Worm (Caenorhabditis elegans) whole organism, L1 larva: ENCODE measurements around the gene lgc-19.

Experiments
- C16A3.4 ChIP-seq: fragments of 150-350 bp; optimal IDR thresholded peaks from 2 replicates; lab custom pipeline; 2014; ENCODE audit warnings: missing biosample characterization, missing genetic modification characterization
- Y116A8C.19 ChIP-seq: sonication (generic microtip); optimal IDR thresholded peaks from 2 replicates; lab custom pipeline; 2016; ENCODE audit warnings: missing compliant biosample characterization, missing genetic modification characterization, borderline replicate concordance
- alr-1 ChIP-seq: fragments of 200-800 bp; sonication (Bioruptor generic); optimal IDR thresholded peaks from 2 replicates; lab custom pipeline; 2018; ENCODE audit warnings: borderline replicate concordance, mild to moderate bottlenecking, missing genetic modification characterization, missing compliant biosample characterization
- blmp-1 ChIP-seq: fragments of 150-350 bp; optimal IDR thresholded peaks from 2 replicates; lab custom pipeline; 2014; ENCODE audit warnings: missing biosample characterization, missing genetic modification characterization
- ceh-90 ChIP-seq: sonication (generic microtip); optimal IDR thresholded peaks from 2 replicates; lab custom pipeline; 2016; ENCODE audit warnings: missing genetic modification characterization, missing compliant biosample characterization
- ces-1 ChIP-seq: fragments of 150-350 bp; optimal IDR thresholded peaks from 2 replicates; lab custom pipeline; 2014; ENCODE audit warnings: missing biosample characterization, missing genetic modification reagents, missing genetic modification characterization
- efl-1 ChIP-seq, 4 experiments: fragments of 150-350 bp; optimal IDR thresholded peaks in 3 of 4; peaks in 1 of 4; 1 replicate in 1 of 4; 2 replicates in 3 of 4; lab custom pipeline; 2014; ENCODE audit warnings: missing biosample characterization in 2 of 4, missing genetic modification characterization in 2 of 4, missing genetic modification reagents in 2 of 4
- efl-3 ChIP-seq: fragments of 200-800 bp; sonication (Bioruptor generic); optimal IDR thresholded peaks from 2 replicates; lab custom pipeline; 2018; ENCODE audit warnings: mild to moderate bottlenecking, missing genetic modification characterization, missing compliant biosample characterization
- fos-1 ChIP-seq: fragments of 150-350 bp; optimal IDR thresholded peaks from 2 replicates; lab custom pipeline; 2014; ENCODE audit warnings: missing biosample characterization, missing genetic modification characterization
- grh-1 ChIP-seq: fragments of 200-800 bp; sonication (Bioruptor generic); IDR thresholded peaks from 2 replicates; pipeline ENCODE4 v1.3.6; 2022; ENCODE audit warnings: missing genetic modification reagents, missing genetic modification characterization, missing compliant biosample characterization
- hlh-17 ChIP-seq: fragments of 200-800 bp; sonication (Bioruptor generic); optimal IDR thresholded peaks from 2 replicates; lab custom pipeline; 2018; ENCODE audit warnings: missing genetic modification characterization, mild to moderate bottlenecking, missing compliant biosample characterization, moderate library complexity, borderline replicate concordance
- hpl-2 ChIP-seq: fragments of 150-350 bp; optimal IDR thresholded peaks from 2 replicates; lab custom pipeline; 2014; ENCODE audit warnings: missing biosample characterization, missing genetic modification reagents, missing genetic modification characterization
- isw-1 ChIP-seq: fragments of 200-800 bp; sonication (Bioruptor generic); IDR thresholded peaks from 2 replicates; pipeline ENCODE4 v1.3.6; 2022; ENCODE audit warnings: missing genetic modification characterization, missing compliant biosample characterization
- lin-14 ChIP-seq: fragments of 200-800 bp; sonication (Bioruptor generic); optimal IDR thresholded peaks from 2 replicates; lab custom pipeline; 2018; ENCODE audit warnings: mild to moderate bottlenecking, missing genetic modification characterization, moderate library complexity, missing compliant biosample characterization
- mab-9 ChIP-seq: fragments of 200-800 bp; sonication (Bioruptor generic); IDR thresholded peaks from 2 replicates; pipeline ENCODE4 v1.3.6; 2022; ENCODE audit warnings: missing genetic modification reagents, missing genetic modification characterization, missing compliant biosample characterization
- mep-1 ChIP-seq: fragments of 150-350 bp; optimal IDR thresholded peaks from 2 replicates; lab custom pipeline; 2014; ENCODE audit warnings: missing biosample characterization, missing genetic modification characterization
- nhr-20 ChIP-seq: sonication (generic microtip); optimal IDR thresholded peaks from 2 replicates; lab custom pipeline; 2016; ENCODE audit warnings: mild to moderate bottlenecking, missing genetic modification characterization, missing compliant biosample characterization
- nhr-237 ChIP-seq: fragments of 150-350 bp; optimal IDR thresholded peaks from 2 replicates; lab custom pipeline; 2014; ENCODE audit warnings: missing biosample characterization, missing genetic modification characterization
- nhr-28 ChIP-seq: fragments of 150-350 bp; optimal IDR thresholded peaks from 2 replicates; lab custom pipeline; 2014; ENCODE audit warnings: missing biosample characterization, missing genetic modification characterization
- nhr-77 ChIP-seq: fragments of 150-350 bp; optimal IDR thresholded peaks from 2 replicates; lab custom pipeline; 2014; ENCODE audit warnings: missing biosample characterization, missing genetic modification characterization
- nhr-84 ChIP-seq: sonication (generic microtip); optimal IDR thresholded peaks from 2 replicates; lab custom pipeline; 2017; ENCODE audit warnings: missing biosample characterization, missing genetic modification characterization
- nhr-85 ChIP-seq: sonication (generic microtip); peaks from one replicate; lab custom pipeline; 2016; ENCODE audit warnings: missing genetic modification characterization, inconsistent platforms, missing compliant biosample characterization
- nhr-90 ChIP-seq: sonication (generic microtip); optimal IDR thresholded peaks from 2 replicates; lab custom pipeline; 2016; ENCODE audit warnings: mild to moderate bottlenecking, missing genetic modification characterization, missing compliant biosample characterization; ENCODE audit not compliant: poor library complexity
- pag-3 ChIP-seq: sonication (generic microtip); optimal IDR thresholded peaks from 2 replicates; lab custom pipeline; 2017; ENCODE audit warnings: missing genetic modification characterization, mild to moderate bottlenecking, missing compliant biosample characterization, antibody characterized with exemption, borderline replicate concordance; ENCODE audit not compliant: insufficient read depth
- pax-3 ChIP-seq: fragments of 200-800 bp; sonication (Bioruptor generic); optimal IDR thresholded peaks from 2 replicates; lab custom pipeline; 2018; ENCODE audit warnings: mild to moderate bottlenecking, missing genetic modification characterization, moderate library complexity, missing compliant biosample characterization
- skn-1 ChIP-seq: fragments of 150-350 bp; optimal IDR thresholded peaks from 2 replicates; lab custom pipeline; 2014; ENCODE audit warnings: missing biosample characterization, missing genetic modification characterization
- snpc-4 ChIP-seq: fragments of 150-350 bp; optimal IDR thresholded peaks from 2 replicates; lab custom pipeline; 2014; ENCODE audit warnings: missing biosample characterization, missing genetic modification characterization
- sox-4 ChIP-seq: sonication (generic microtip); optimal IDR thresholded peaks from 2 replicates; lab custom pipeline; 2016; ENCODE audit warnings: missing genetic modification characterization, missing compliant biosample characterization
- sup-37 ChIP-seq: fragments of 200-800 bp; sonication (Bioruptor generic); optimal IDR thresholded peaks from 2 replicates; lab custom pipeline; 2018; ENCODE audit warnings: mild to moderate bottlenecking, missing genetic modification characterization, missing compliant biosample characterization
- tbx-2 ChIP-seq: sonication (generic microtip); optimal IDR thresholded peaks from 2 replicates; lab custom pipeline; 2016; ENCODE audit warnings: missing genetic modification characterization, missing compliant biosample characterization
- unc-130 ChIP-seq: fragments of 150-350 bp; optimal IDR thresholded peaks from 2 replicates; lab custom pipeline; 2017; ENCODE audit warnings: missing biosample characterization, missing genetic modification characterization, inconsistent platforms
- unc-62 ChIP-seq: fragments of 150-350 bp; optimal IDR thresholded peaks from 2 replicates; lab custom pipeline; 2014; ENCODE audit warnings: missing biosample characterization, missing genetic modification reagents, missing genetic modification characterization
- unc-86 ChIP-seq: sonication (generic microtip); optimal IDR thresholded peaks from 2 replicates; lab custom pipeline; 2016; ENCODE audit warnings: missing genetic modification characterization, missing compliant biosample characterization
- vab-15 ChIP-seq: sonication (generic microtip); optimal IDR thresholded peaks from 2 replicates; lab custom pipeline; 2017; ENCODE audit warnings: missing genotype, mild to moderate bottlenecking, missing genetic modification characterization, missing compliant biosample characterization
- xbp-1 ChIP-seq: sonication (generic microtip); optimal IDR thresholded peaks from 2 replicates; lab custom pipeline; 2016; ENCODE audit warnings: missing genetic modification characterization, missing compliant biosample characterization
- zag-1 ChIP-seq: fragments of 150-350 bp; optimal IDR thresholded peaks from 2 replicates; lab custom pipeline; 2014; ENCODE audit warnings: missing biosample characterization, missing genetic modification characterization
- zip-4 ChIP-seq: fragments of 200-800 bp; sonication (Bioruptor generic); optimal IDR thresholded peaks from 2 replicates; lab custom pipeline; 2018; ENCODE audit warnings: mild to moderate bottlenecking, missing genetic modification characterization, moderate library complexity, missing compliant biosample characterization

Gene lgc-19

DNA sequence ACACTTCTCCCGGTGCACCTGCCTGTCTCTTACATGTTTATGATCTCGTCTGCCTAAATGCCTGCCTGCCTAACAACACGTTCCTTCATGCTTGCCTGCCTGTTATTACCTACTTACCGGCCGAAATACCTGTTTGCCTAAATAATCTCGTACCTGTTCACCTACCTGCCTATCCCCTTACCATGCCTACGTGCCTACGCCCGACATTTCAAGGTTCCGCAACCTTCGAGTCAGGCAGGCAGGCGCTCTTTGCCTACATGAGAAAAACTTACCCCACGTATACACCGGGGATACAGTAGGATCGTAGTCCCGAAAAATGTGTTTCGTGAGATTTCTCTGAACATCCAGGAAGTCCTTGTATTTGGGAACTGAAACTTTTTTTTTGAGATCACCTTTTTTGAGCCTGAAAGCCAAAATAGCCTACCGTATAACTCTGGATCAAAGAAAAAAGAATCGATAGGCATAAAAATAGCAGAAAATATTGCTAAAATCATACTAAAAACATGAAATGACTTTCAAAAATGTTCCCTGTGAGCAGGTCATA, at the start of gene lgc-19:
Gene lgc-19, minus strand, starts transcription at position 494 of the 544 bp plus-strand sequence.
- no peak for TF ChIP-seq unc-130 (tag; lab: Kevin White, UChicago)
- TF ChIP-seq hpl-2 (GFP tag; lab: Kevin White, UChicago) = no peak
- no peak for TF ChIP-seq isw-1
- TF ChIP-seq vab-15 (tag; lab: Kevin White, UChicago) = no peak
- no peak for TF ChIP-seq Y116A8C.19
- TF ChIP-seq pax-3 = no peak
- TF ChIP-seq tbx-2 (tag; lab: Kevin White, UChicago) = no peak
- TF ChIP-seq nhr-237 (tag; lab: Kevin White, UChicago) = no peak
- no peak for TF ChIP-seq ceh-90 (tag; lab: Kevin White, UChicago)
- TF ChIP-seq blmp-1 (tag; lab: Kevin White, UChicago) = no peak
- no peak for TF ChIP-seq grh-1 (GFP tag; lab: Robert Waterston, UW)
- no peak for TF ChIP-seq sup-37

DNA sequence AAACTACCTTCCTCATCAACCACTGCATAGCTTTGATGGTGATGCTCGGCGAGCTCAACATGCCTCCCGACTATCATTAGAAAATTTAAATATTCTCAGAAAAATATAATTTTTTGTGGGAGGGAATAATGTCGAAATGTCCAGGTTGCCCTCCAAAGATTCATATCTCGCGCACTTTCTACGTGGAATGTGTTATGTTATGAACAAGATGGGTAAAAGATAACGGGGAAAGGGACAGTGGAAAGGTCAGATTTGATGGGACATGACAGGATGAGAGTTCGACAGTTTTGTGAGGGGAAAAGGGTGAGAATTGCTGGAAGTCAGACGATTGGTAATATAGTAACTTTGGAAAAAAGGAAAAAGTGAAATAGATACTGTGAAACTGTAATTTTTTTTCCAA, 43.8 kb upstream of the lgc-19 start:
- TF ChIP-seq nhr-77 (tag; lab: Kevin White, UChicago) (no peak), efl-3 (no peak), grh-1 (GFP tag; lab: Robert Waterston, UW) (no peak), unc-62 (GFP tag; lab: Kevin White, UChicago) (no peak), mep-1 (tag; lab: Kevin White, UChicago) (no peak), Y116A8C.19 (no peak), blmp-1 (tag; lab: Kevin White, UChicago) (peak; percentile 68)

DNA sequence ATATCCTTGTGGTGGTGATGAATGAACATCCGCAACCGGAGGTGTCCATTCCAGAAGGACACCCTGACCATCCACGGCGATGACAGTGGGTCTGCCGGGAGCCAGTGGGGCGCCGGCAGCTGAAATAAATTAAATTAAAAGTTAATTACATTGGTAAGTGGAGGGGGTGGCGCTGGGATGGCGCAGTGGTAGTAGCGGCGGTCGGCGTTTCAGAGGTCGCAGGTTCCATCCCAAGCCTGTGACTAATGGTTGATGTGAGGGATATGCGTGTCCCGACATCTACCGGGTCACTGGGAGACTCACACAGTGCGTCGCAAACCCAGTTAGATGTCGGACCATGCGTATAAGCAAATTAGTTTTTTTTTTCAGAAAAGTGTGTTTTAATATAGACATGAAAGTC, 43.0 kb upstream of the lgc-19 start:
- TF ChIP-seq ces-1 (GFP tag; lab: Kevin White, UChicago) (no peak), efl-1 (optimal IDR thresholded peaks at IDR 0.05; lab: Kevin White, UChicago) (no peak), efl-1 (GFP tag; optimal IDR thresholded peaks at IDR 0.05 in 1 of 2; lab: Kevin White, UChicago) (peak in 1 of 2 experiments; percentile 48)

DNA sequence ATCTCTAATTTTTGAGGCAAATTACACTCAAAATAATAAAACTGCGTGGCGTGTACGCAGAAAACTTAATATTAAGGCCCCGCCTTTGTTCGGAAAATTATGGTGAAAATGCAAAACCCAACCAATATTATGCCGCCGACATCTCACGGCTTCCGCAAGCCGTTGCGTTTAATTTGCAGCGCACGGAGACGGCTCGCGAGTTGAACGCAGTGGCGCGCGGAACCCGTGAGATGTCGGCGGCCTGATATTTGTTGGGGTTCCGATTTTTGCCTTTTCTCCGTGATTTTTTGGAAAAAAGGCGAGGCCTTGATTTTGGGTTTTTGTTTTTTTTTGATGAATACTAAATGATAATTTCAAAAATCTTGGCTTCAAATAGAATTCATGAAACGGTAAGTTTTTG, 38.5 kb upstream of the lgc-19 start:
- TF ChIP-seq nhr-28 (tag; lab: Kevin White, UChicago) (no peak), grh-1 (GFP tag; lab: Robert Waterston, UW) (no peak), pax-3 (no peak), unc-86 (tag; lab: Kevin White, UChicago) (no peak), snpc-4 (tag; lab: Kevin White, UChicago) (peak; percentile 21)

DNA sequence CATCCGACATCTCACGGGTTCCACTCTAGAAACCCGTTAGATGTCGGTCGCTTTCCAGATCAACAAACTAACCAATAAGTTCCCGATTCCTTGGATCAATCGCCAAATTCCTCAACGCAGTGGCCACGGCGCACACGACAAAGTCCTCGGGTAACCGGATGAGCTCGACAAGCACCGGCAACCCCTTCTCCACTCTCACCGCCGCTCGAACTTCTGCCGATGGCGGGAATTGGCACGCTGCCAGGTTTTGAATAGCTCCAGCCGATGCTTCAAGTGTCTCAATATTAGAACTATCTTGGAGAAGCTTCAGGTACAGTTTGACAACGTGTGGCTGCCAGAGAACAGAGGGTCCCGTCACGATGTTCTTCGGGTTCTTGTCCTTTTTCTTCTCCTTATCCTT, 37.2 kb upstream of the lgc-19 start:
- TF ChIP-seq tbx-2 (tag; lab: Kevin White, UChicago) (no peak), alr-1 (tag; lab: Kevin White, UChicago) (no peak), skn-1 (no peak), Y116A8C.19 (no peak), zip-4 (no peak), lin-14 (GFP tag; lab: Kevin White, UChicago) (no peak), nhr-84 (tag; lab: Kevin White, UChicago) (no peak)

DNA sequence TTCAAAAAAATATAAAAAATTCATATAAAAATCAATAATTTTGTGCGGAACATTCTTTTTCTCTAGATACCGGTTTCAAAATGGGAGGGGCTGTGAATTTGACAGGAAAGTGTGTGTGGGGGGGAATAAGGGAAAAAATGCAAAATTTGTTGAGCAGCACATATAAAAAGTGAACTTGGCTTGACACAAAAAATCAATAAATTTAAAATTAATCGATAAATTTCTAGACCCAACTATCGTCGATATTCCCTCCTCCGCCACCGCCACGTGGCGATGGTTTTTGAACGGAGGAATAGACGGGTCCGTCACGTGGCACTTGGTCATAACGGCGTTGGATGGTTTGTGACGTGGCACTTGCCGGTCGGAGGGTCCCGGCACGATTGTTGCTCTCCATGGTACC, 35.4 kb upstream of the lgc-19 start:
- TF ChIP-seq hlh-17 (GFP tag; lab: Kevin White, UChicago) (no peak), fos-1 (tag; lab: Kevin White, UChicago) (no peak), nhr-28 (tag; lab: Kevin White, UChicago) (no peak), nhr-20 (no peak), unc-130 (tag; lab: Kevin White, UChicago) (no peak), nhr-85 (no peak), nhr-237 (tag; lab: Kevin White, UChicago) (no peak), xbp-1 (tag; lab: Kevin White, UChicago) (no peak), sox-4 (tag; lab: Kevin White, UChicago) (no peak), ceh-90 (tag; lab: Kevin White, UChicago) (no peak), C16A3.4 (tag; lab: Kevin White, UChicago) (no peak), mab-9 (no peak), zag-1 (tag; lab: Kevin White, UChicago) (no peak), pag-3 (tag; lab: Kevin White, UChicago) (no peak), nhr-90 (tag; lab: Kevin White, UChicago) (no peak)
